Worm (Caenorhabditis elegans) whole organism, mixed stage, embryonic: ENCODE results near the gene T02H6.10.

Experiments used
- M03D4.4 ChIP-seq: sonication (generic microtip); optimal IDR thresholded peaks from 2 replicates; lab custom pipeline; 2017; ENCODE audit warnings: mild to moderate bottlenecking, missing genetic modification characterization, missing compliant biosample characterization
- bed-3 ChIP-seq: fragments of 200-800 bp; sonication (Bioruptor generic); optimal IDR thresholded peaks from 3 replicates; lab custom pipeline; 2018; ENCODE audit warnings: mild to moderate bottlenecking, missing genetic modification characterization, moderate library complexity, missing compliant biosample characterization
- blmp-1 ChIP-seq: fragments of 150-350 bp; optimal IDR thresholded peaks from 2 replicates; lab custom pipeline; 2014; ENCODE audit warnings: missing biosample characterization, missing genetic modification characterization
- ceh-39 ChIP-seq: fragments of 150-350 bp; optimal IDR thresholded peaks from 2 replicates; lab custom pipeline; 2014; ENCODE audit warnings: missing biosample characterization, missing genetic modification characterization
- ceh-43 ChIP-seq: fragments of 200-800 bp; sonication (Bioruptor generic); optimal IDR thresholded peaks from 2 replicates; lab custom pipeline; 2018; ENCODE audit warnings: mild to moderate bottlenecking, missing genetic modification characterization, moderate library complexity, missing compliant biosample characterization
- ceh-83 ChIP-seq: fragments of 200-800 bp; sonication (Bioruptor generic); optimal IDR thresholded peaks from 2 replicates; lab custom pipeline; 2018; ENCODE audit warnings: mild to moderate bottlenecking, missing genetic modification characterization, missing compliant biosample characterization
- ces-1 ChIP-seq: fragments of 150-350 bp; optimal IDR thresholded peaks from 2 replicates; lab custom pipeline; 2014; ENCODE audit warnings: missing biosample characterization, missing genetic modification reagents, missing genetic modification characterization
- cnd-1 ChIP-seq: fragments of 200-800 bp; sonication (Bioruptor generic); optimal IDR thresholded peaks from 2 replicates; lab custom pipeline; 2018; ENCODE audit warnings: mild to moderate bottlenecking, missing genetic modification characterization, missing compliant biosample characterization
- drap-1 ChIP-seq: fragments of 200-800 bp; sonication (Bioruptor generic); optimal IDR thresholded peaks from 3 replicates; lab custom pipeline; 2018; ENCODE audit warnings: mild to moderate bottlenecking, missing genetic modification characterization, missing compliant biosample characterization
- elt-1 ChIP-seq: sonication (generic microtip); optimal IDR thresholded peaks from 2 replicates; lab custom pipeline; 2017; ENCODE audit warnings: missing genetic modification characterization, mild to moderate bottlenecking, missing compliant biosample characterization, antibody characterized with exemption, moderate library complexity, borderline replicate concordance; ENCODE audit not compliant: insufficient read depth
- elt-3 ChIP-seq: fragments of 150-350 bp; optimal IDR thresholded peaks from 2 replicates; lab custom pipeline; 2014; ENCODE audit warnings: missing biosample characterization, missing genetic modification characterization
- ham-2 ChIP-seq: fragments of 200-800 bp; sonication (Bioruptor generic); optimal IDR thresholded peaks from 2 replicates; lab custom pipeline; 2018; ENCODE audit warnings: mild to moderate bottlenecking, missing genetic modification characterization, missing compliant biosample characterization
- hlh-1 ChIP-seq: fragments of 150-350 bp; optimal IDR thresholded peaks from 2 replicates; lab custom pipeline; 2014; ENCODE audit warnings: missing biosample characterization, missing genetic modification reagents, missing genetic modification characterization
- lin-13 ChIP-seq: fragments of 150-350 bp; optimal IDR thresholded peaks from 2 replicates; lab custom pipeline; 2014; ENCODE audit warnings: missing biosample characterization, missing genetic modification characterization
- lin-32 ChIP-seq: fragments of 200-800 bp; sonication (Bioruptor generic); optimal IDR thresholded peaks from 2 replicates; lab custom pipeline; 2018; ENCODE audit warnings: mild to moderate bottlenecking, missing genetic modification characterization, missing compliant biosample characterization
- lsy-2 ChIP-seq: fragments of 150-350 bp; optimal IDR thresholded peaks from 2 replicates; lab custom pipeline; 2014; ENCODE audit warnings: missing biosample characterization, missing genetic modification characterization
- mab-5 ChIP-seq: fragments of 150-350 bp; optimal IDR thresholded peaks from 2 replicates; lab custom pipeline; 2014; ENCODE audit warnings: missing biosample characterization, missing genetic modification characterization
- mep-1 ChIP-seq: fragments of 150-350 bp; optimal IDR thresholded peaks from 2 replicates; lab custom pipeline; 2017; ENCODE audit warnings: missing biosample characterization, missing genetic modification reagents, missing genetic modification characterization, inconsistent platforms
- mls-2 ChIP-seq: sonication (generic microtip); optimal IDR thresholded peaks from 2 replicates; lab custom pipeline; 2016; ENCODE audit warnings: mild to moderate bottlenecking, missing genetic modification characterization, moderate library complexity, missing compliant biosample characterization
- nhr-12 ChIP-seq: fragments of 150-350 bp; optimal IDR thresholded peaks from 2 replicates; lab custom pipeline; 2014; ENCODE audit warnings: missing biosample characterization, missing genetic modification characterization
- nhr-2 ChIP-seq: fragments of 150-350 bp; optimal IDR thresholded peaks from 2 replicates; lab custom pipeline; 2014; ENCODE audit warnings: missing biosample characterization, missing genetic modification characterization
- nhr-237 ChIP-seq: fragments of 150-350 bp; optimal IDR thresholded peaks from 2 replicates; lab custom pipeline; 2014; ENCODE audit warnings: missing biosample characterization, missing genetic modification characterization
- nhr-76 ChIP-seq: sonication (generic microtip); optimal IDR thresholded peaks from 2 replicates; lab custom pipeline; 2017; ENCODE audit warnings: missing biosample characterization, missing genetic modification characterization
- pha-4 ChIP-seq: fragments of 150-350 bp; optimal IDR thresholded peaks from 2 replicates; lab custom pipeline; 2018; ENCODE audit warnings: missing biosample characterization, missing genetic modification reagents, missing genetic modification characterization
- sem-2 ChIP-seq: fragments of 200-800 bp; sonication (Bioruptor generic); optimal IDR thresholded peaks from 2 replicates; lab custom pipeline; 2018; ENCODE audit warnings: mild to moderate bottlenecking, missing genetic modification characterization, missing compliant biosample characterization
- snpc-4 ChIP-seq: fragments of 150-350 bp; optimal IDR thresholded peaks from 2 replicates; lab custom pipeline; 2014; ENCODE audit warnings: missing biosample characterization, missing genetic modification characterization
- sptf-1 ChIP-seq: sonication (generic microtip); optimal IDR thresholded peaks from 2 replicates; lab custom pipeline; 2017; ENCODE audit warnings: mild to moderate bottlenecking, missing genetic modification characterization, moderate library complexity, missing compliant biosample characterization
- unc-120 ChIP-seq: sonication (generic microtip); optimal IDR thresholded peaks from 2 replicates; lab custom pipeline; 2017; ENCODE audit warnings: missing genetic modification characterization, missing compliant biosample characterization; ENCODE audit not compliant: poor library complexity, severe bottlenecking
- unc-39 ChIP-seq: fragments of 150-350 bp; optimal IDR thresholded peaks from 2 replicates; lab custom pipeline; 2014; ENCODE audit warnings: missing biosample characterization, missing genetic modification characterization
- unc-62 ChIP-seq: fragments of 150-350 bp; optimal IDR thresholded peaks from 2 replicates; lab custom pipeline; 2014; ENCODE audit warnings: missing biosample characterization, missing genetic modification reagents, missing genetic modification characterization
- zip-8 ChIP-seq: fragments of 150-350 bp; optimal IDR thresholded peaks from 2 replicates; lab custom pipeline; 2014; ENCODE audit warnings: missing biosample characterization, missing genetic modification characterization
- ztf-11 ChIP-seq: fragments of 150-350 bp; optimal IDR thresholded peaks from 2 replicates; lab custom pipeline; 2014; ENCODE audit warnings: missing biosample characterization, missing genetic modification characterization

Gene T02H6.10

ce11 chrII:682326-682725, 1.8 kb upstream of the T02H6.10 start, which contains the start of gene T02H6.7:
TSS of gene T02H6.7 (plus strand) at chrII:682626.
- TF ChIP-seq lin-13 (tag; lab: Kevin White, UChicago) (no peak), blmp-1 (tag; lab: Kevin White, UChicago) (no peak), snpc-4 (tag; lab: Kevin White, UChicago) (no peak), unc-39 (no peak), nhr-12 (no peak), pha-4 (tag; lab: Kevin White, UChicago) (no peak), cnd-1 (no peak), hlh-1 (tag; lab: Kevin White, UChicago) (no peak)

- TF ChIP-seq nhr-2 (tag; lab: Kevin White, UChicago) (no peak), sptf-1 (tag; lab: Kevin White, UChicago) (no peak), lin-32 (GFP tag; lab: Kevin White, UChicago) (no peak), nhr-12 (no peak), mep-1 (tag; lab: Kevin White, UChicago) (no peak), ces-1 (GFP tag; lab: Kevin White, UChicago) (no peak), nhr-76 (no peak), lsy-2 (tag; lab: Kevin White, UChicago) (no peak), bed-3 (GFP tag; lab: Kevin White, UChicago) (no peak), hlh-1 (tag; lab: Kevin White, UChicago) (no peak), mab-5 (tag; lab: Kevin White, UChicago) (no peak), unc-39 (no peak), sem-2 (GFP tag; lab: Kevin White, UChicago) (no peak), nhr-237 (no peak), ztf-11 (tag; lab: Kevin White, UChicago) (no peak)
These were observed 1.9 kb downstream of the T02H6.10 start, which contains the start of gene T02H6.9 for ce11 chrII:678581-678980. TSS of gene T02H6.9 (plus strand) at chrII:678881.

- no peak for TF ChIP-seq mab-5 (tag; lab: Kevin White, UChicago)
- TF ChIP-seq drap-1 (GFP tag; lab: Kevin White, UChicago) = no peak
- no peak for TF ChIP-seq pha-4 (tag; lab: Kevin White, UChicago)
- TF ChIP-seq nhr-12 = no peak
- no peak for TF ChIP-seq nhr-237
- TF ChIP-seq nhr-2 (tag; lab: Kevin White, UChicago) = no peak
- TF ChIP-seq elt-1 = no peak
These were observed 4.7 kb downstream of the T02H6.10 start for ce11 chrII:675822-676221.

DNA sequence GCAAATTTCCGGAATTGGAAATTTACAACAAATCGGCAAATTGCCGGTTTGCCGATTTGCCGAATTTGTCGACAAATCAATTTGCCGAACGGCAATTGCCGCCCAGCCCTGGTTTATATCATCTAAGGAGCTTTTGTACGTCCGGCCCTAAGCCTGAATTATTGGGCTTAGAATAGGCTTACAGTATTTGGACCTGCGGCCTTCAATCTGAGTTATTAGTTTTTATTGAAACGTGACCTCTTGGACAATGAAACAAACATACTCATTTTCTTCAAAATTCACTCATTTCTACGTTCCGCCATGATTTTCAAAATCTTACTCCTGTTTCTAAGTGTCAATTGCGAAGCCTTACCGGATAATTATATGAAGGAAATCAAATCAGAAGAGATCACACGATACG, 5.2 kb downstream of the T02H6.10 start, which contains the start of gene Y39F10C.1:
Gene Y39F10C.1 (plus strand): TSS at position 301 of the 400 bp plus-strand sequence.
- no peak for TF ChIP-seq M03D4.4 (tag; lab: Kevin White, UChicago)

DNA sequence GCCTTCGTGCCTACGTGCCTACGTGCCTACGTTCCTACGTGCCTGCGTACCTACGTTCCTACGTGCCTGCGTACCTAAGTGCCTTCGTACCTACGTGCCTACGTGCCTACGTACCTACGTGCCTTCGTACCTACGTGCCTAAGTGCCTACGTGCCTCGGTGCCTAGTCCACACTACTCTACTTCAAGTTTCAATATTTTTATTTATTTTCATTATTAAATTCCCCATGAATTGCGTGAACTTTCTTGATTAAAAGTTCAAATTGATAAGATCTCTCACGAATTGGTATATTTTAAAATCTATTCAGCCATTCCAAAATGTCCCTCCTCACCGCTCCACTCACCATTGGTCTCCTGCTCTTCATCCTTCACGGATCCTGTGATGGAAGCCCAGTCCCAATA, 6.4 kb downstream of the T02H6.10 start, which contains the start of gene Y39F10C.3:
Gene Y39F10C.3 (plus strand): TSS at position 301 of the 400 bp plus-strand sequence.
- TF ChIP-seq ceh-43 (GFP tag; lab: Kevin White, UChicago) (no peak), lsy-2 (tag; lab: Kevin White, UChicago) (no peak), mep-1 (tag; lab: Kevin White, UChicago) (no peak), unc-120 (tag; lab: Kevin White, UChicago) (no peak), ztf-11 (tag; lab: Kevin White, UChicago) (no peak), ces-1 (GFP tag; lab: Kevin White, UChicago) (no peak), unc-62 (no peak), M03D4.4 (tag; lab: Kevin White, UChicago) (no peak)

DNA sequence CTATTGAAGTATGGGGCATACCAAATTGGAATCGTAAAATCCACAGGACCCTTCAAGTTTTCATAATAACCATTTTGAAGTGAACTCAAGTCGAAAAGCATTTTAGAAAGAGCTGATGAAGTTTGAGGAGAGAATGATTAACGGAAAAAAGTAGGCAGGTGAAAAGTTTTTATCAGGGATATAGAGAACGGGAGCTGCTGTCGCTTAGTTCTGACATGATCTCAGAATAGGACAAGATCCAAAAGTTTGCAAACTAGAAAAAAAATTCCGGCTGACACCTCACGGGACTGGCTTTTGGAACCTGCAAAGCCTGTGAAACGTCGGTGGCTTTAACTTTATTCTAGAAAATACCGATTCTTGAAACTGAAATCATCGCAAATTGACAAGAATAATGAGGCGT, 9.5 kb downstream of the T02H6.10 start, which contains the start of gene sri-46:
Gene sri-46 (minus strand): TSS at position 101 of the 400 bp plus-strand sequence.
- TF ChIP-seq nhr-2 (tag; lab: Kevin White, UChicago) (no peak), sem-2 (GFP tag; lab: Kevin White, UChicago) (no peak), elt-3 (tag; lab: Kevin White, UChicago) (no peak), cnd-1 (no peak), nhr-237 (no peak), blmp-1 (tag; lab: Kevin White, UChicago) (no peak), ceh-83 (GFP tag; lab: Kevin White, UChicago) (no peak), lin-32 (GFP tag; lab: Kevin White, UChicago) (no peak), ces-1 (GFP tag; lab: Kevin White, UChicago) (no peak), ham-2 (GFP tag; lab: Kevin White, UChicago) (no peak), mls-2 (no peak), ceh-39 (tag; lab: Kevin White, UChicago) (no peak), lsy-2 (tag; lab: Kevin White, UChicago) (no peak), mep-1 (tag; lab: Kevin White, UChicago) (no peak), M03D4.4 (tag; lab: Kevin White, UChicago) (no peak), nhr-76 (no peak), ztf-11 (tag; lab: Kevin White, UChicago) (no peak), zip-8 (no peak), sptf-1 (tag; lab: Kevin White, UChicago) (no peak)
